Fruit fly (Drosophila melanogaster) S2 (cell line): ENCODE data around the gene fz2.

Experiments used
- CG8478 ChIP-seq: fragments of >200 bp; optimal IDR thresholded peaks from 2 replicates; lab custom pipeline; 2018
- CTCF ChIP-seq, 2 experiments: fragments of >200 bp; optimal IDR thresholded peaks; 2 replicates each; lab custom pipeline; 2018

dm6 chr3L:19221455-19221854 is 13.7 kb downstream of the fz2 start:
- no peak for TF ChIP-seq CTCF (optimal IDR thresholded peaks at IDR 0.05; lab: Kevin White, UChicago)
- no peak for TF ChIP-seq CG8478
